Worm (Caenorhabditis elegans) whole organism, L2 larva: ENCODE measurements around the gene nhr-252.

ENCODE experiments used
- C34F6.9 ChIP-seq: fragments of 150-350 bp; optimal IDR thresholded peaks from 2 replicates; lab custom pipeline; 2014; ENCODE audit warnings: missing biosample characterization, missing genetic modification characterization
- F13H6.1 ChIP-seq: sonication (generic microtip); optimal IDR thresholded peaks from 2 replicates; lab custom pipeline; 2016; ENCODE audit warnings: missing genetic modification characterization, missing compliant biosample characterization
- Y55F3AM.14 ChIP-seq: fragments of 200-800 bp; sonication (Bioruptor generic); optimal IDR thresholded peaks from 2 replicates; lab custom pipeline; 2018; ENCODE audit warnings: mild to moderate bottlenecking, missing genetic modification characterization, missing compliant biosample characterization
- ZK546.5 ChIP-seq: sonication (generic microtip); optimal IDR thresholded peaks from 2 replicates; lab custom pipeline; 2017; ENCODE audit warnings: missing biosample characterization, missing genetic modification characterization
- blmp-1 ChIP-seq: sonication (generic microtip); optimal IDR thresholded peaks from 2 replicates; lab custom pipeline; 2017; ENCODE audit warnings: missing genetic modification characterization, mild to moderate bottlenecking, missing compliant biosample characterization, antibody characterized with exemption, moderate library complexity; ENCODE audit not compliant: insufficient read depth
- ceh-16 ChIP-seq: fragments of 150-350 bp; optimal IDR thresholded peaks from 2 replicates; lab custom pipeline; 2014; ENCODE audit warnings: missing biosample characterization, missing genetic modification characterization
- crh-2 ChIP-seq: sonication (generic microtip); optimal IDR thresholded peaks from 2 replicates; lab custom pipeline; 2017; ENCODE audit warnings: missing biosample characterization, missing genetic modification characterization
- dmd-4 ChIP-seq: sonication (generic microtip); optimal IDR thresholded peaks from 2 replicates; lab custom pipeline; 2017; ENCODE audit warnings: missing biosample characterization, missing genetic modification characterization
- egl-27 ChIP-seq: sonication (generic microtip); optimal IDR thresholded peaks from 3 replicates; lab custom pipeline; 2017; ENCODE audit warnings: missing biosample characterization, missing genetic modification reagents, missing genetic modification characterization
- elt-1 ChIP-seq: fragments of 150-350 bp; optimal IDR thresholded peaks from 2 replicates; lab custom pipeline; 2014; ENCODE audit warnings: missing biosample characterization, missing genetic modification characterization
- elt-3 ChIP-seq: sonication (generic microtip); optimal IDR thresholded peaks from 2 replicates; lab custom pipeline; 2017; ENCODE audit warnings: missing biosample characterization, missing genetic modification characterization
- fos-1 ChIP-seq: fragments of 150-350 bp; optimal IDR thresholded peaks from 2 replicates; lab custom pipeline; 2014; ENCODE audit warnings: missing biosample characterization, missing genetic modification characterization
- gmeb-1 ChIP-seq: fragments of 150-350 bp; optimal IDR thresholded peaks from 2 replicates; lab custom pipeline; 2014; ENCODE audit warnings: missing biosample characterization, missing genetic modification characterization
- lin-13 ChIP-seq: fragments of 150-350 bp; optimal IDR thresholded peaks from 2 replicates; lab custom pipeline; 2014; ENCODE audit warnings: missing biosample characterization, missing genetic modification reagents, missing genetic modification characterization
- lin-39 ChIP-seq: fragments of 150-350 bp; optimal IDR thresholded peaks from 2 replicates; lab custom pipeline; 2014; ENCODE audit warnings: missing biosample characterization, missing genetic modification reagents, missing genetic modification characterization
- mab-5 ChIP-seq: fragments of 150-350 bp; optimal IDR thresholded peaks from 2 replicates; lab custom pipeline; 2014; ENCODE audit warnings: missing biosample characterization, missing genetic modification characterization
- mbf-1 ChIP-seq: sonication (generic microtip); optimal IDR thresholded peaks from 2 replicates; lab custom pipeline; 2017; ENCODE audit warnings: missing biosample characterization, missing genetic modification characterization
- mdl-1 ChIP-seq, 2 experiments: fragments of 150-350 bp in 1 of 2; sonication (generic microtip) in 1 of 2; optimal IDR thresholded peaks; 2 replicates each; lab custom pipeline; 2017; ENCODE audit warnings: missing biosample characterization in 2 of 2, missing genetic modification characterization in 2 of 2
- nhr-11 ChIP-seq: fragments of 150-350 bp; optimal IDR thresholded peaks from 2 replicates; lab custom pipeline; 2014; ENCODE audit warnings: missing biosample characterization, missing genetic modification characterization
- nhr-12 ChIP-seq: fragments of 150-350 bp; optimal IDR thresholded peaks from 2 replicates; lab custom pipeline; 2014; ENCODE audit warnings: missing biosample characterization, missing genetic modification characterization
- nhr-129 ChIP-seq: fragments of 150-350 bp; optimal IDR thresholded peaks from 2 replicates; lab custom pipeline; 2014; ENCODE audit warnings: missing biosample characterization, missing genetic modification characterization
- nhr-21 ChIP-seq: fragments of 150-350 bp; optimal IDR thresholded peaks from 2 replicates; lab custom pipeline; 2014; ENCODE audit warnings: missing biosample characterization, missing genetic modification characterization
- nhr-23 ChIP-seq: fragments of 150-350 bp; optimal IDR thresholded peaks from 2 replicates; lab custom pipeline; 2014; ENCODE audit warnings: missing biosample characterization, missing genetic modification reagents, missing genetic modification characterization
- nhr-25 ChIP-seq: fragments of 150-350 bp; sonication (generic microtip); optimal IDR thresholded peaks from 3 replicates; lab custom pipeline; 2014; ENCODE audit warnings: missing biosample characterization, missing genetic modification characterization
- nhr-6 ChIP-seq: fragments of 150-350 bp; optimal IDR thresholded peaks from 2 replicates; lab custom pipeline; 2014; ENCODE audit warnings: missing biosample characterization, missing genetic modification characterization
- peb-1 ChIP-seq: fragments of 150-350 bp; optimal IDR thresholded peaks from 2 replicates; lab custom pipeline; 2014; ENCODE audit warnings: missing biosample characterization, missing genetic modification characterization
- sem-4 ChIP-seq: fragments of 150-350 bp; optimal IDR thresholded peaks from 2 replicates; lab custom pipeline; 2014; ENCODE audit warnings: missing biosample characterization, missing genetic modification reagents, missing genetic modification characterization
- skn-1 ChIP-seq: sonication (generic microtip); optimal IDR thresholded peaks from 2 replicates; lab custom pipeline; 2017; ENCODE audit warnings: missing biosample characterization, missing genetic modification characterization
- sma-3 ChIP-seq: sonication (generic microtip); optimal IDR thresholded peaks from 2 replicates; lab custom pipeline; 2016; ENCODE audit warnings: missing genetic modification reagents, missing genetic modification characterization, missing compliant biosample characterization
- sma-9 ChIP-seq, 2 experiments: fragments of 150-350 bp in 1 of 2; sonication (generic microtip) in 1 of 2; optimal IDR thresholded peaks; 2 replicates each; lab custom pipeline; 2014 to 2016; ENCODE audit warnings: missing genetic modification characterization in 2 of 2, mild to moderate bottlenecking in 1 of 2, missing biosample characterization in 1 of 2, missing compliant biosample characterization in 1 of 2, missing genetic modification reagents in 1 of 2, moderate library complexity in 1 of 2
- snpc-4 ChIP-seq: fragments of 150-350 bp; optimal IDR thresholded peaks from 2 replicates; lab custom pipeline; 2014; ENCODE audit warnings: missing biosample characterization, missing genetic modification characterization
- unc-39 ChIP-seq: fragments of 150-350 bp; optimal IDR thresholded peaks from 2 replicates; lab custom pipeline; 2014; ENCODE audit warnings: missing biosample characterization, missing genetic modification characterization
- unc-62 ChIP-seq: fragments of 150-350 bp; optimal IDR thresholded peaks from 2 replicates; lab custom pipeline; 2014; ENCODE audit warnings: missing biosample characterization, missing genetic modification reagents, missing genetic modification characterization
- zag-1 ChIP-seq: fragments of 150-350 bp; optimal IDR thresholded peaks from 2 replicates; lab custom pipeline; 2014; ENCODE audit warnings: missing biosample characterization, missing genetic modification characterization
- ztf-1 ChIP-seq: fragments of 200-800 bp; sonication (Bioruptor generic); conservative IDR thresholded peaks from 2 replicates; pipeline ENCODE4 v1.3.6; 2022; ENCODE audit warnings: missing genetic modification characterization, missing compliant biosample characterization
- ztf-11 ChIP-seq: sonication (generic microtip); optimal IDR thresholded peaks from 2 replicates; lab custom pipeline; 2017; ENCODE audit warnings: missing biosample characterization, missing genetic modification characterization
- ztf-4 ChIP-seq: fragments of 150-350 bp; optimal IDR thresholded peaks from 2 replicates; lab custom pipeline; 2014; ENCODE audit warnings: missing biosample characterization, missing genetic modification characterization

The nhr-252 gene

ce11 chrV:381227-381950 lies 23.0 kb upstream of the nhr-252 start, which contains the start of gene ZK6.8 (continued):
- no peak for TF ChIP-seq zag-1 (tag; lab: Kevin White, UChicago)
- TF ChIP-seq elt-3: no peak
- TF ChIP-seq nhr-21: peak; percentile 96
- no peak for TF ChIP-seq lin-39 (tag; lab: Kevin White, UChicago)

- TF ChIP-seq Y55F3AM.14 (GFP tag; lab: Kevin White, UChicago) (no peak), fos-1 (tag; lab: Kevin White, UChicago) (peak; percentile 52), crh-2 (peak; percentile 36)
These were observed 19.9 kb upstream of the nhr-252 start for ce11 chrV:384511-384910.

- no peak for TF ChIP-seq sem-4 (tag; lab: Kevin White, UChicago)
- no peak for TF ChIP-seq unc-62 (GFP tag; lab: Kevin White, UChicago)
- TF ChIP-seq ZK546.5 (tag; lab: Kevin White, UChicago): no peak
- peak; percentile 8 for TF ChIP-seq gmeb-1 (tag; lab: Kevin White, UChicago)
- peak; percentile 52 for TF ChIP-seq fos-1 (tag; lab: Kevin White, UChicago)
- TF ChIP-seq elt-1 (tag; lab: Kevin White, UChicago): no peak
- TF ChIP-seq Y55F3AM.14 (GFP tag; lab: Kevin White, UChicago): no peak
- no peak for TF ChIP-seq skn-1 (tag; lab: Kevin White, UChicago)
- TF ChIP-seq zag-1 (tag; lab: Kevin White, UChicago): no peak
- no peak for TF ChIP-seq mdl-1 (tag; optimal IDR thresholded peaks at IDR 0.05; lab: Kevin White, UChicago)
- TF ChIP-seq sma-9 (GFP tag; optimal IDR thresholded peaks at IDR 0.05; lab: Kevin White, UChicago): peak; percentile 52
- no peak for TF ChIP-seq sma-9 (tag; optimal IDR thresholded peaks at IDR 0.05; lab: Kevin White, UChicago)
- TF ChIP-seq crh-2: peak; percentile 50
These were observed 18.9 kb upstream of the nhr-252 start, which contains the start of gene lipl-5 for ce11 chrV:385488-385887. Gene lipl-5, plus strand, starts transcription at chrV:385746.

ce11 chrV:388397-388796 lies 16.0 kb upstream of the nhr-252 start, which contains the start of gene ZK6.6:
Gene ZK6.6, plus strand, starts transcription at chrV:388697.
- no peak for TF ChIP-seq nhr-25 (tag; lab: Kevin White, UChicago)
- no peak for TF ChIP-seq nhr-6 (tag; lab: Kevin White, UChicago)
- no peak for TF ChIP-seq C34F6.9 (tag; lab: Kevin White, UChicago)
- TF ChIP-seq sma-9 (GFP tag; optimal IDR thresholded peaks at IDR 0.05; lab: Kevin White, UChicago): no peak
- no peak for TF ChIP-seq sma-9 (tag; optimal IDR thresholded peaks at IDR 0.05; lab: Kevin White, UChicago)
- TF ChIP-seq skn-1 (tag; lab: Kevin White, UChicago): no peak
- TF ChIP-seq nhr-11 (tag; lab: Kevin White, UChicago): no peak
- TF ChIP-seq mbf-1 (tag; lab: Kevin White, UChicago): no peak
- TF ChIP-seq zag-1 (tag; lab: Kevin White, UChicago): no peak
- no peak for TF ChIP-seq dmd-4 (tag; lab: Kevin White, UChicago)
- no peak for TF ChIP-seq elt-3
- TF ChIP-seq nhr-129 (tag; lab: Kevin White, UChicago): no peak
- no peak for TF ChIP-seq Y55F3AM.14 (GFP tag; lab: Kevin White, UChicago)
- no peak for TF ChIP-seq ceh-16 (tag; lab: Kevin White, UChicago)
- TF ChIP-seq ZK546.5 (tag; lab: Kevin White, UChicago): no peak
- no peak for TF ChIP-seq nhr-23 (tag; lab: Kevin White, UChicago)
- TF ChIP-seq lin-13 (GFP tag; lab: Kevin White, UChicago): no peak
- TF ChIP-seq, all 48 proteins: peak for 0

- TF ChIP-seq sma-3 (GFP tag; lab: Kevin White, UChicago): no peak
- no peak for TF ChIP-seq ztf-4 (tag; lab: Kevin White, UChicago)
- TF ChIP-seq mab-5 (tag; lab: Kevin White, UChicago): no peak
- no peak for TF ChIP-seq F13H6.1 (tag; lab: Kevin White, UChicago)
- TF ChIP-seq skn-1 (tag; lab: Kevin White, UChicago): no peak
- no peak for TF ChIP-seq ZK546.5 (tag; lab: Kevin White, UChicago)
These were observed 12.2 kb upstream of the nhr-252 start, which contains the start of gene nhr-254 for ce11 chrV:392199-392678. Gene nhr-254, plus strand, starts transcription at chrV:392628.

ce11 chrV:396309-396708 lies 8.1 kb upstream of the nhr-252 start, which contains the start of gene nhr-253:
Gene nhr-253, plus strand, starts transcription at chrV:396593.
- no peak for TF ChIP-seq elt-3
- no peak for TF ChIP-seq lin-39 (tag; lab: Kevin White, UChicago)
- TF ChIP-seq nhr-6 (tag; lab: Kevin White, UChicago): no peak
- no peak for TF ChIP-seq gmeb-1 (tag; lab: Kevin White, UChicago)
- no peak for TF ChIP-seq ztf-1 (GFP tag; lab: Robert Waterston, UW)
- TF ChIP-seq peb-1 (tag; lab: Kevin White, UChicago): no peak
- TF ChIP-seq unc-62 (GFP tag; lab: Kevin White, UChicago): no peak
- TF ChIP-seq ZK546.5 (tag; lab: Kevin White, UChicago): no peak
- no peak for TF ChIP-seq snpc-4 (tag; lab: Kevin White, UChicago)
- no peak for TF ChIP-seq nhr-11 (tag; lab: Kevin White, UChicago)
- no peak for TF ChIP-seq egl-27
- no peak for TF ChIP-seq mbf-1 (tag; lab: Kevin White, UChicago)
- TF ChIP-seq nhr-12: no peak
- TF ChIP-seq crh-2: no peak
- TF ChIP-seq unc-39: no peak
- TF ChIP-seq Y55F3AM.14 (GFP tag; lab: Kevin White, UChicago): no peak
- TF ChIP-seq blmp-1 (tag; lab: Kevin White, UChicago): no peak
- TF ChIP-seq ztf-11 (tag; lab: Kevin White, UChicago): no peak
- TF ChIP-seq, all 48 proteins: peak for 0
